Fruit fly (Drosophila melanogaster) whole organism, embryonic: ENCODE measurements around the gene BOD1.

Experiments used
- CG10565 ChIP-seq: fragments of 200-800 bp; sonication (Bioruptor generic); optimal IDR thresholded peaks from 3 replicates; lab custom pipeline; 2016; ENCODE audit warnings: missing biosample characterization, mild to moderate bottlenecking, missing genetic modification characterization
- CG10959 ChIP-seq: fragments of 200-800 bp; sonication (Bioruptor generic); IDR thresholded peaks from 2 replicates; pipeline ENCODE4 v1.3.6; 2022; ENCODE audit warnings: missing biosample characterization, missing genetic modification characterization
- CG11504 ChIP-seq: fragments of 200-800 bp; sonication (Bioruptor generic); optimal IDR thresholded peaks from 3 replicates; lab custom pipeline; 2019; ENCODE audit warnings: missing biosample characterization, mild to moderate bottlenecking, missing genetic modification characterization, moderate library complexity
- CG12155 ChIP-seq: fragments of 200-800 bp; sonication (Bioruptor generic); optimal IDR thresholded peaks from 3 replicates; lab custom pipeline; 2016; ENCODE audit warnings: missing biosample characterization, missing genetic modification characterization
- CG12236 ChIP-seq: fragments of 200-800 bp; sonication (Bioruptor generic); optimal IDR thresholded peaks from 2 replicates; lab custom pipeline; 2016; ENCODE audit warnings: missing biosample characterization, missing genetic modification characterization
- CG13424 ChIP-seq: fragments of 200-800 bp; sonication (Bioruptor generic); optimal IDR thresholded peaks from 2 replicates; lab custom pipeline; 2019; ENCODE audit warnings: missing biosample characterization, mild to moderate bottlenecking, missing genetic modification characterization, moderate library complexity
- CG15269 ChIP-seq: fragments of 200-800 bp; sonication (Bioruptor generic); optimal IDR thresholded peaks from 2 replicates; lab custom pipeline; 2018; ENCODE audit warnings: missing biosample characterization, mild to moderate bottlenecking, missing genetic modification characterization, moderate library complexity
- CG16779 ChIP-seq: fragments of 200-800 bp; sonication (Bioruptor generic); IDR thresholded peaks from 2 replicates; pipeline ENCODE4 v1.3.6; 2022; ENCODE audit warnings: missing biosample characterization, missing genetic modification characterization
- CG17359 ChIP-seq: fragments of 200-800 bp; sonication (Bioruptor generic); optimal IDR thresholded peaks from 3 replicates; lab custom pipeline; 2018; ENCODE audit warnings: missing biosample characterization, mild to moderate bottlenecking, missing genetic modification characterization, moderate library complexity
- CG17612 ChIP-seq: fragments of 200-800 bp; sonication (Bioruptor generic); IDR thresholded peaks from 2 replicates; pipeline ENCODE4 v1.3.6; 2022; ENCODE audit warnings: missing biosample characterization, missing genetic modification characterization
- CG17802 ChIP-seq: fragments of 200-800 bp; sonication (Bioruptor generic); optimal IDR thresholded peaks from 2 replicates; lab custom pipeline; 2018; ENCODE audit warnings: missing biosample characterization, mild to moderate bottlenecking, missing genetic modification characterization, moderate library complexity
- CG2129 ChIP-seq: fragments of 200-800 bp; sonication (Bioruptor generic); IDR thresholded peaks from 2 replicates; pipeline ENCODE4 v1.3.6; 2022; ENCODE audit warnings: missing biosample characterization, missing genetic modification characterization; ENCODE audit not compliant: partially characterized antibody
- CG30020 ChIP-seq: fragments of 200-800 bp; optimal IDR thresholded peaks from 2 replicates; lab custom pipeline; 2019; ENCODE audit warnings: missing biosample characterization, mild to moderate bottlenecking, missing genetic modification characterization, moderate library complexity
- CG31441 ChIP-seq: fragments of 200-800 bp; sonication (Bioruptor generic); IDR thresholded peaks from 2 replicates; pipeline ENCODE4 v1.3.6; 2022; ENCODE audit warnings: missing biosample characterization, missing genetic modification characterization
- CG32772 ChIP-seq: fragments of 200-800 bp; sonication (Bioruptor generic); IDR thresholded peaks from 2 replicates; pipeline ENCODE4 v1.3.6; 2022; ENCODE audit warnings: missing biosample characterization, missing genetic modification characterization
- CG33557 ChIP-seq: fragments of 200-800 bp; sonication (Bioruptor generic); optimal IDR thresholded peaks from 2 replicates; lab custom pipeline; 2019; ENCODE audit warnings: missing biosample characterization, mild to moderate bottlenecking, missing genetic modification characterization, moderate library complexity
- CG4282 ChIP-seq: fragments of 200-800 bp; sonication (Bioruptor generic); optimal IDR thresholded peaks from 2 replicates; lab custom pipeline; 2016; ENCODE audit warnings: missing biosample characterization, missing genetic modification characterization
- CG4854 ChIP-seq: fragments of 200-800 bp; sonication (Bioruptor generic); optimal IDR thresholded peaks from 2 replicates; lab custom pipeline; 2016; ENCODE audit warnings: missing biosample characterization, missing genetic modification characterization, inconsistent platforms
- CG6813 ChIP-seq: fragments of 200-800 bp; sonication (Bioruptor generic); optimal IDR thresholded peaks from 2 replicates; lab custom pipeline; 2017; ENCODE audit warnings: missing biosample characterization, missing genetic modification characterization, mild to moderate bottlenecking, moderate library complexity, missing genetic modification reagents
- CG7745 ChIP-seq: fragments of 200-800 bp; sonication (Bioruptor generic); optimal IDR thresholded peaks from 2 replicates; lab custom pipeline; 2018; ENCODE audit warnings: missing biosample characterization, mild to moderate bottlenecking, missing genetic modification characterization, moderate library complexity
- CG7987 ChIP-seq: fragments of 200-800 bp; sonication (Bioruptor generic); optimal IDR thresholded peaks from 2 replicates; lab custom pipeline; 2018; ENCODE audit warnings: missing biosample characterization, mild to moderate bottlenecking, missing genetic modification characterization, moderate library complexity
- CG9817 ChIP-seq: fragments of 200-800 bp; sonication (Bioruptor generic); optimal IDR thresholded peaks from 2 replicates; lab custom pipeline; 2018; ENCODE audit warnings: missing biosample characterization, mild to moderate bottlenecking, missing genetic modification characterization, moderate library complexity
- CoRest ChIP-seq: fragments of 200-800 bp; sonication (Bioruptor generic); optimal IDR thresholded peaks from 3 replicates; lab custom pipeline; 2018; ENCODE audit warnings: missing biosample characterization, mild to moderate bottlenecking, missing genetic modification characterization, moderate library complexity
- Dbx ChIP-seq: fragments of 200-800 bp; sonication (Bioruptor generic); IDR thresholded peaks from 3 replicates; pipeline ENCODE4 v1.3.6; 2022; ENCODE audit warnings: missing biosample characterization, missing genetic modification characterization
- Dfd ChIP-seq, 2 experiments: fragments of >200 bp; optimal IDR thresholded peaks; 2 replicates each; lab custom pipeline; 2017; ENCODE audit warnings: missing biosample characterization in 2 of 2, missing genetic modification characterization in 2 of 2
- Dll ChIP-seq: fragments of 200-800 bp; sonication (Bioruptor generic); IDR thresholded peaks from 4 replicates; pipeline ENCODE4 v1.3.6; 2022; ENCODE audit warnings: missing biosample characterization, missing genetic modification characterization; ENCODE audit not compliant: partially characterized antibody
- Drgx ChIP-seq: fragments of 200-800 bp; sonication (Bioruptor generic); IDR thresholded peaks from 2 replicates; pipeline ENCODE4 v1.3.6; 2022; ENCODE audit warnings: missing biosample characterization, missing genetic modification characterization
- Hey ChIP-seq: fragments of 200-800 bp; sonication (Bioruptor generic); optimal IDR thresholded peaks from 3 replicates; lab custom pipeline; 2018; ENCODE audit warnings: missing biosample characterization, mild to moderate bottlenecking, missing genetic modification characterization
- HmgD ChIP-seq: fragments of 200-800 bp; sonication (Bioruptor generic); optimal IDR thresholded peaks from 3 replicates; lab custom pipeline; 2016; ENCODE audit warnings: missing biosample characterization, missing genetic modification characterization
- MBD-R2 ChIP-seq: fragments of 200-800 bp; sonication (Bioruptor generic); IDR thresholded peaks from 2 replicates; pipeline ENCODE4 v1.3.6; 2022; ENCODE audit warnings: missing biosample characterization, missing genetic modification characterization
- Mad ChIP-seq: fragments of 200-800 bp; sonication (Bioruptor generic); optimal IDR thresholded peaks from 2 replicates; lab custom pipeline; 2016; ENCODE audit warnings: missing biosample characterization, missing genetic modification characterization
- Sox100B ChIP-seq: fragments of 200-800 bp; sonication (Bioruptor generic); optimal IDR thresholded peaks from 3 replicates; lab custom pipeline; 2018; ENCODE audit warnings: missing biosample characterization, mild to moderate bottlenecking, missing genetic modification characterization
- Ssrp ChIP-seq: fragments of 200-800 bp; sonication (Bioruptor generic); optimal IDR thresholded peaks from 2 replicates; lab custom pipeline; 2018; ENCODE audit warnings: missing biosample characterization, mild to moderate bottlenecking, missing genetic modification characterization, moderate library complexity
- ab ChIP-seq: fragments of 200-800 bp; sonication (Bioruptor generic); optimal IDR thresholded peaks from 2 replicates; lab custom pipeline; 2016; ENCODE audit warnings: missing biosample characterization, missing genetic modification characterization
- bbx ChIP-seq: fragments of 200-800 bp; sonication (Bioruptor generic); IDR thresholded peaks from 2 replicates; pipeline ENCODE4 v1.3.6; 2022; ENCODE audit warnings: missing biosample characterization, missing genetic modification characterization; ENCODE audit not compliant: partially characterized antibody
- corto ChIP-seq: fragments of 200-800 bp; sonication (Bioruptor generic); optimal IDR thresholded peaks from 2 replicates; lab custom pipeline; 2016; ENCODE audit warnings: missing biosample characterization, mild to moderate bottlenecking, missing genetic modification characterization, moderate library complexity
- dan ChIP-seq: fragments of 200-800 bp; sonication (Bioruptor generic); IDR thresholded peaks from 2 replicates; pipeline ENCODE4 v1.3.6; 2022; ENCODE audit warnings: missing biosample characterization, missing genetic modification characterization
- dati ChIP-seq: fragments of 200-800 bp; sonication (Bioruptor generic); IDR thresholded peaks from 2 replicates; pipeline ENCODE4 v1.3.6; 2022; ENCODE audit warnings: missing biosample characterization, missing genetic modification characterization
- disco-r ChIP-seq: fragments of 200-800 bp; sonication (Bioruptor generic); optimal IDR thresholded peaks from 2 replicates; lab custom pipeline; 2016; ENCODE audit warnings: missing biosample characterization, missing genetic modification characterization
- esg ChIP-seq: fragments of 200-800 bp; sonication (Bioruptor generic); conservative IDR thresholded peaks from 2 replicates; pipeline ENCODE4 v1.3.6; 2022; ENCODE audit warnings: missing biosample characterization, missing genetic modification characterization
- gem ChIP-seq: fragments of 200-800 bp; sonication (Bioruptor generic); optimal IDR thresholded peaks from 2 replicates; lab custom pipeline; 2019; ENCODE audit warnings: missing biosample characterization, mild to moderate bottlenecking, missing genetic modification characterization, moderate library complexity
- lmd ChIP-seq: fragments of 200-800 bp; sonication (Bioruptor generic); IDR thresholded peaks from 2 replicates; pipeline ENCODE4 v1.3.6; 2022; ENCODE audit warnings: missing biosample characterization, missing genetic modification characterization
- pfk ChIP-seq: fragments of 200-800 bp; sonication (Bioruptor generic); optimal IDR thresholded peaks from 2 replicates; lab custom pipeline; 2018; ENCODE audit warnings: missing biosample characterization, mild to moderate bottlenecking, missing genetic modification characterization, moderate library complexity
- prd ChIP-seq, 3 experiments: fragments of >200 bp in 2 of 3; fragments of 200-800 bp in 1 of 3; sonication (Bioruptor generic) in 1 of 3; optimal IDR thresholded peaks in 2 of 3; IDR thresholded peaks in 1 of 3; 2 replicates in 2 of 3; 3 replicates in 1 of 3; pipeline versions ENCODE4 v1.3.6 to Lab custom; 2017 to 2022; ENCODE audit warnings: missing biosample characterization in 1 of 3, missing genetic modification characterization in 1 of 3
- ranshi ChIP-seq: fragments of 200-800 bp; sonication (Bioruptor generic); IDR thresholded peaks from 2 replicates; pipeline ENCODE4 v1.3.6; 2022; ENCODE audit warnings: missing biosample characterization, missing genetic modification characterization
- row ChIP-seq: fragments of 200-800 bp; sonication (Bioruptor generic); IDR thresholded peaks from 3 replicates; pipeline ENCODE4 v1.3.6; 2022; ENCODE audit warnings: missing biosample characterization, missing genetic modification characterization
- run ChIP-seq: fragments of 200-800 bp; sonication (Bioruptor generic); optimal IDR thresholded peaks from 3 replicates; lab custom pipeline; 2018; ENCODE audit warnings: missing biosample characterization, mild to moderate bottlenecking, missing genetic modification characterization
- sr ChIP-seq: fragments of 200-800 bp; sonication (Bioruptor generic); IDR thresholded peaks from 3 replicates; pipeline ENCODE4 v1.3.6; 2022; ENCODE audit warnings: missing biosample characterization, missing genetic modification characterization
- wek ChIP-seq: fragments of 200-800 bp; sonication (Bioruptor generic); optimal IDR thresholded peaks from 3 replicates; lab custom pipeline; 2018; ENCODE audit warnings: missing biosample characterization, mild to moderate bottlenecking, missing genetic modification characterization, moderate library complexity

Gene BOD1

DNA sequence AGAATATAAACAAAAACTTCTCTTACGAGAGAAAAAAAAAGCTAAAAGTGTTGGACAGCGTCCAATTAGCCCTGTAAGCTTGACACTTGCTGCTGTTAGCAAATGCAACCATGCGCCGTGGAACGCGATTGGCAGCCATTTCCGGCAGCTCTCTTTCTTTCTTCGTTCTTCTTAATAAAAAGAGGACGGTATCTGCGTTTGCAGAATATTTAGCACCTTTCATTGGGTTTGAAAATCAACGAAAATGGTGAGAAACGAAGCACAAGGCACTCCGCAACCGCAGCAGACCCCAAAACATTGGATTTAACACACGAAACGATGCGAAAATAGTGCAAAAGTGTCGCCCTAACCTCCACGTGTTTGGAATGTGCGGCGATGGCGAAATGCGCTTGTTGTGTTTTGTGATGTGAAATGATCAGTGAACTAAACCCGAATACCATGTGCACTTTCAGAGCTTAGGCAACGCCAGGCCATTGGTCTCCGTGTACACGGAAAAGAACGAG lies 15.3 kb upstream of the BOD1 start, which contains the start of gene RpL4 (continued):
- TF ChIP-seq CG7987 (peak; percentile 95), corto (GFP tag; lab: Kevin White, UChicago) (no peak), Dbx (GFP tag; lab: Robert Waterston, UW) (peak; percentile 80), Hey (tag; lab: Kevin White, UChicago) (peak; percentile 83), CG4854 (GFP tag; lab: Kevin White, UChicago) (peak; percentile 78), pfk (GFP tag; lab: Kevin White, UChicago) (peak; percentile 83), CG30020 (tag; lab: Kevin White, UChicago) (peak; percentile 38), esg (peak; percentile 28; the same call in 1 of the 2 replicates), CG13424 (tag; lab: Kevin White, UChicago) (peak; percentile 60), CG17802 (tag; lab: Kevin White, UChicago) (peak; percentile 71), CG12155 (GFP tag; lab: Kevin White, UChicago) (peak; percentile 51), CG9817 (tag; lab: Kevin White, UChicago) (peak; percentile 72), CG10959 (no peak; the same call in 1 of the 2 replicates), CoRest (tag; lab: Kevin White, UChicago) (peak; percentile 75), disco-r (GFP tag; lab: Kevin White, UChicago) (peak; percentile 74), run (tag; lab: Kevin White, UChicago) (peak; percentile 33), HmgD (peak; percentile 42), CG17359 (tag; lab: Kevin White, UChicago) (peak; percentile 73), CG17612 (no peak), CG4282 (GFP tag; lab: Kevin White, UChicago) (no peak), Ssrp (tag; lab: Kevin White, UChicago) (peak; percentile 40), prd (optimal IDR thresholded peaks at IDR 0.05; lab: Kevin White, UChicago) (no peak), prd (GFP tag; IDR thresholded peaks at IDR 0.05; lab: Robert Waterston, UW) (peak; percentile 48; the same call in 2 of the 3 replicates), CG2129 (no peak), CG6813 (GFP tag; lab: Kevin White, UChicago) (peak; percentile 93), lmd (GFP tag; lab: Robert Waterston, UW) (peak; percentile 58), Drgx (GFP tag; lab: Robert Waterston, UW) (0 out of 2 replicates have a peak, but pooled peaks have one; percentile 15), CG10565 (GFP tag; lab: Kevin White, UChicago) (no peak), MBD-R2 (GFP tag; lab: Robert Waterston, UW) (peak; percentile 48; the same call in 1 of the 2 replicates), CG15269 (peak; percentile 81), wek (GFP tag; lab: Kevin White, UChicago) (peak; percentile 87), dan (GFP tag; lab: Robert Waterston, UW) (no peak), CG16779 (GFP tag; lab: Robert Waterston, UW) (peak; percentile 66; the same call in 1 of the 2 replicates), CG11504 (tag; lab: Kevin White, UChicago) (peak; percentile 71), Dll (GFP tag; lab: Robert Waterston, UW) (no peak), gem (tag; lab: Kevin White, UChicago) (peak; percentile 59), bbx (peak; percentile 27; the same call in 1 of the 2 replicates), Dfd (GFP tag; optimal IDR thresholded peaks at IDR 0.05; lab: Kevin White, UChicago) (no peak), dati (peak; percentile 56), sr (GFP tag; lab: Robert Waterston, UW) (peak; percentile 89), ab (GFP tag; lab: Kevin White, UChicago) (peak; percentile 2), Sox100B (GFP tag; lab: Kevin White, UChicago) (peak; percentile 87), CG33557 (GFP tag; lab: Kevin White, UChicago) (peak; percentile 86), ranshi (GFP tag; lab: Robert Waterston, UW) (peak; percentile 77), CG32772 (peak; percentile 42; the same call in 1 of the 2 replicates), CG12236 (GFP tag; lab: Kevin White, UChicago) (peak; percentile 60), CG31441 (GFP tag; lab: Robert Waterston, UW) (peak; percentile 82), Mad (GFP tag; lab: Kevin White, UChicago) (peak; percentile 79), row (GFP tag; lab: Robert Waterston, UW) (peak; percentile 73), CG7745 (tag; lab: Kevin White, UChicago) (peak; percentile 31)
